Worm (Caenorhabditis elegans) whole organism, late embryonic: ENCODE results near the gene BE10.3.

Experiments
- C08G9.2 ChIP-seq: sonication (generic microtip); optimal IDR thresholded peaks from 2 replicates; lab custom pipeline; 2016; ENCODE audit warnings: mild to moderate bottlenecking, missing genetic modification characterization, moderate library complexity, missing compliant biosample characterization
- K02D7.2 ChIP-seq: sonication (generic microtip); optimal IDR thresholded peaks from 2 replicates; lab custom pipeline; 2017; ENCODE audit warnings: mild to moderate bottlenecking, missing genetic modification characterization, missing compliant biosample characterization
- ahr-1 ChIP-seq: sonication (generic microtip); optimal IDR thresholded peaks from 2 replicates; lab custom pipeline; 2016; ENCODE audit warnings: missing genetic modification characterization, missing compliant biosample characterization
- ceh-14 ChIP-seq: sonication (generic microtip); optimal IDR thresholded peaks from 2 replicates; lab custom pipeline; 2016; ENCODE audit warnings: missing genotype, missing genetic modification characterization, missing compliant biosample characterization
- ceh-18 ChIP-seq: sonication (generic microtip); optimal IDR thresholded peaks from 2 replicates; lab custom pipeline; 2016; ENCODE audit warnings: missing genetic modification characterization, missing compliant biosample characterization
- ceh-19 ChIP-seq: fragments of 200-800 bp; sonication (Bioruptor generic); optimal IDR thresholded peaks from 2 replicates; lab custom pipeline; 2018; ENCODE audit warnings: mild to moderate bottlenecking, missing genetic modification characterization, missing compliant biosample characterization
- ceh-2 ChIP-seq: sonication (generic microtip); optimal IDR thresholded peaks from 2 replicates; lab custom pipeline; 2016; ENCODE audit warnings: missing genotype, missing genetic modification characterization, missing compliant biosample characterization
- ceh-22 ChIP-seq: sonication (generic microtip); optimal IDR thresholded peaks from 2 replicates; lab custom pipeline; 2017; ENCODE audit warnings: missing biosample characterization, missing genetic modification characterization
- ceh-34 ChIP-seq: sonication (generic microtip); optimal IDR thresholded peaks from 2 replicates; lab custom pipeline; 2016; ENCODE audit warnings: mild to moderate bottlenecking, missing genetic modification characterization, missing compliant biosample characterization
- ceh-48 ChIP-seq: sonication (generic microtip); optimal IDR thresholded peaks from 2 replicates; lab custom pipeline; 2016; ENCODE audit warnings: missing genetic modification characterization, inconsistent platforms, missing compliant biosample characterization
- ceh-6 ChIP-seq: fragments of 200-800 bp; sonication (Bioruptor generic); optimal IDR thresholded peaks from 2 replicates; lab custom pipeline; 2018; ENCODE audit warnings: mild to moderate bottlenecking, missing genetic modification characterization, missing compliant biosample characterization
- dmd-4 ChIP-seq: sonication (generic microtip); optimal IDR thresholded peaks from 2 replicates; lab custom pipeline; 2016; ENCODE audit warnings: borderline replicate concordance, missing genetic modification characterization, missing compliant biosample characterization
- dve-1 ChIP-seq: sonication (generic microtip); optimal IDR thresholded peaks from 2 replicates; lab custom pipeline; 2017; ENCODE audit warnings: antibody characterized with exemption, mild to moderate bottlenecking, missing genetic modification characterization, missing compliant biosample characterization
- hlh-15 ChIP-seq: sonication (generic microtip); optimal IDR thresholded peaks from 2 replicates; lab custom pipeline; 2016; ENCODE audit warnings: missing genetic modification characterization, missing compliant biosample characterization
- hlh-6 ChIP-seq: sonication (generic microtip); optimal IDR thresholded peaks from 2 replicates; lab custom pipeline; 2016; ENCODE audit warnings: missing genotype, missing genetic modification characterization, missing compliant biosample characterization
- madf-2 ChIP-seq: sonication (generic microtip); optimal IDR thresholded peaks from 2 replicates; lab custom pipeline; 2017; ENCODE audit warnings: missing genetic modification characterization, missing compliant biosample characterization
- nfya-1 ChIP-seq: sonication (generic microtip); optimal IDR thresholded peaks from 2 replicates; lab custom pipeline; 2017; ENCODE audit warnings: missing genetic modification characterization, mild to moderate bottlenecking, missing compliant biosample characterization, antibody characterized with exemption, moderate library complexity
- nhr-11 ChIP-seq: fragments of 150-350 bp; optimal IDR thresholded peaks from 2 replicates; lab custom pipeline; 2014; ENCODE audit warnings: missing biosample characterization, missing genetic modification characterization
- npax-4 ChIP-seq: sonication (generic microtip); optimal IDR thresholded peaks from 2 replicates; lab custom pipeline; 2016; ENCODE audit warnings: missing genetic modification characterization, missing compliant biosample characterization
- odd-2 ChIP-seq: sonication (generic microtip); optimal IDR thresholded peaks from 2 replicates; lab custom pipeline; 2017; ENCODE audit warnings: antibody characterized with exemption, mild to moderate bottlenecking, missing genetic modification characterization, missing compliant biosample characterization
- pax-1 ChIP-seq: fragments of 150-350 bp; optimal IDR thresholded peaks from 2 replicates; lab custom pipeline; 2014; ENCODE audit warnings: missing biosample characterization, missing genetic modification characterization
- pha-2 ChIP-seq: sonication (generic microtip); optimal IDR thresholded peaks from 2 replicates; lab custom pipeline; 2017; ENCODE audit warnings: mild to moderate bottlenecking, missing genetic modification characterization, missing compliant biosample characterization
- syd-9 ChIP-seq: sonication (generic microtip); optimal IDR thresholded peaks from 2 replicates; lab custom pipeline; 2016; ENCODE audit warnings: mild to moderate bottlenecking, missing genetic modification characterization, moderate library complexity, missing compliant biosample characterization
- ttx-3 ChIP-seq: sonication (generic microtip); optimal IDR thresholded peaks from 2 replicates; lab custom pipeline; 2016; ENCODE audit warnings: missing genetic modification reagents, missing genetic modification characterization, missing compliant biosample characterization
- unc-3 ChIP-seq, 2 experiments: fragments of 200-800 bp in 1 of 2; sonication (Bioruptor generic) in 1 of 2; sonication (generic microtip) in 1 of 2; conservative IDR thresholded peaks in 1 of 2; optimal IDR thresholded peaks in 1 of 2; 2 replicates each; pipeline versions ENCODE4 v1.3.6 to Lab custom; 2016 to 2022; ENCODE audit warnings: missing compliant biosample characterization in 2 of 2, missing genetic modification characterization in 2 of 2, missing genetic modification reagents in 1 of 2
- unc-42 ChIP-seq: sonication (generic microtip); optimal IDR thresholded peaks from 2 replicates; lab custom pipeline; 2016; ENCODE audit warnings: missing genotype, missing genetic modification characterization, missing compliant biosample characterization
- ztf-16 ChIP-seq: sonication (generic microtip); optimal IDR thresholded peaks from 2 replicates; lab custom pipeline; 2017; ENCODE audit warnings: missing genetic modification characterization, missing compliant biosample characterization

The BE10.3 gene

ce11 chrIII:12807726-12808125 lies at the start of gene BE10.3:
Gene BE10.3 (plus strand): TSS chrIII:12808026.
- TF ChIP-seq hlh-15: no peak
- TF ChIP-seq nfya-1 (tag; lab: Kevin White, UChicago): no peak
- no peak for TF ChIP-seq dmd-4
- TF ChIP-seq madf-2 (tag; lab: Kevin White, UChicago): no peak
- no peak for TF ChIP-seq unc-3 (GFP tag; conservative IDR thresholded peaks at IDR 0.05; lab: Robert Waterston, UW)
- TF ChIP-seq unc-3 (tag; optimal IDR thresholded peaks at IDR 0.05; lab: Kevin White, UChicago): no peak

- no peak for TF ChIP-seq dve-1 (tag; lab: Kevin White, UChicago)
- TF ChIP-seq odd-2 (tag; lab: Kevin White, UChicago): no peak
- TF ChIP-seq ceh-34 (tag; lab: Kevin White, UChicago): no peak
- no peak for TF ChIP-seq syd-9
- TF ChIP-seq ttx-3 (tag; lab: Kevin White, UChicago): no peak
- TF ChIP-seq npax-4: no peak
- TF ChIP-seq hlh-6 (tag; lab: Kevin White, UChicago): no peak
- no peak for TF ChIP-seq nfya-1 (tag; lab: Kevin White, UChicago)
- TF ChIP-seq ceh-48 (tag; lab: Kevin White, UChicago): no peak
- no peak for TF ChIP-seq ceh-18 (tag; lab: Kevin White, UChicago)
- no peak for TF ChIP-seq K02D7.2 (tag; lab: Kevin White, UChicago)
- TF ChIP-seq nhr-11: no peak
- no peak for TF ChIP-seq ceh-14 (tag; lab: Kevin White, UChicago)
- TF ChIP-seq ceh-22: no peak
- no peak for TF ChIP-seq ahr-1
Observed at ce11 chrIII:12764241-12764640, 43.6 kb upstream of the BE10.3 start, which contains the start of the genes irld-19 and irld-61. Gene irld-19 (minus strand): TSS chrIII:12764341. Gene irld-61 (plus strand): TSS chrIII:12764553.

- TF ChIP-seq nfya-1 (tag; lab: Kevin White, UChicago) (peak; percentile 95), ceh-6 (GFP tag; lab: Kevin White, UChicago) (no peak), pax-1 (tag; lab: Kevin White, UChicago) (no peak), ttx-3 (tag; lab: Kevin White, UChicago) (no peak), ceh-18 (tag; lab: Kevin White, UChicago) (no peak), ceh-19 (GFP tag; lab: Kevin White, UChicago) (no peak)
Observed at ce11 chrIII:12773753-12774152, 34.1 kb upstream of the BE10.3 start.

- TF ChIP-seq ceh-14 (tag; lab: Kevin White, UChicago): peak; percentile 12
- TF ChIP-seq K02D7.2 (tag; lab: Kevin White, UChicago): peak; percentile 28
- no peak for TF ChIP-seq ztf-16
- TF ChIP-seq, all 69 proteins: peak for 2
Observed at ce11 chrIII:12779676-12780337, 28.0 kb upstream of the BE10.3 start, which contains the start of gene gab-1. Gene gab-1 (minus strand): TSS chrIII:12779726.

ce11 chrIII:12783878-12784277 lies 23.9 kb upstream of the BE10.3 start:
- no peak for TF ChIP-seq hlh-6 (tag; lab: Kevin White, UChicago)
- peak; percentile 9 for TF ChIP-seq unc-42 (tag; lab: Kevin White, UChicago)

- TF ChIP-seq pha-2 (tag; lab: Kevin White, UChicago): no peak
- no peak for TF ChIP-seq K02D7.2 (tag; lab: Kevin White, UChicago)
- TF ChIP-seq ceh-2: no peak
- no peak for TF ChIP-seq C08G9.2 (tag; lab: Kevin White, UChicago)
- no peak for TF ChIP-seq nhr-11
Observed at ce11 chrIII:12784854-12785253, 23.0 kb upstream of the BE10.3 start, which contains the start of gene lgc-37. Gene lgc-37 (plus strand): TSS chrIII:12785154.

- TF ChIP-seq nfya-1 (tag; lab: Kevin White, UChicago) (peak; percentile 67), ceh-14 (tag; lab: Kevin White, UChicago) (no peak)
Observed at ce11 chrIII:12785427-12785826, 22.4 kb upstream of the BE10.3 start.
